Fruit fly (Drosophila melanogaster): ENCODE measurements around the gene CG33500.
A peak's percentile ranks its signal among the peaks of the same experiment; 100 is the strongest.

CG33500 gene

dm6 chr3L:11493090-11493807, 15.2 kb upstream of the CG33500 start:
- TF ChIP-seq fd96Ca (GFP tag; IDR thresholded peaks at IDR 0.05) (no peak), Pif1B (GFP tag; optimal IDR thresholded peaks at IDR 0.05) (peak; percentile 46), CG13204 (GFP tag; optimal IDR thresholded peaks at IDR 0.05) (peak; percentile 57), CG15710 (tag; optimal IDR thresholded peaks at IDR 0.05) (peak; percentile 22), Ets98B (GFP tag; IDR thresholded peaks at IDR 0.05) (peak; percentile 24; the same call in 1 of the 2 replicates), rn (GFP tag; IDR thresholded peaks at IDR 0.05) (no peak), CG8301 (tag; optimal IDR thresholded peaks at IDR 0.05) (peak; percentile 31), CG12605 (GFP tag; IDR thresholded peaks at IDR 0.05) (no peak; the same call in 1 of the 2 replicates), CG34367 (tag; optimal IDR thresholded peaks at IDR 0.05) (no peak), CG4496 (GFP tag; IDR thresholded peaks at IDR 0.05) (no peak), gl (tag; optimal IDR thresholded peaks at IDR 0.05) (peak; percentile 7), D1 (tag; optimal IDR thresholded peaks at IDR 0.05) (no peak), CG9948 (tag; optimal IDR thresholded peaks at IDR 0.05) (peak; percentile 26), CG8159 (tag; optimal IDR thresholded peaks at IDR 0.05) (peak; percentile 47), CG14655 (GFP tag; optimal IDR thresholded peaks at IDR 0.05) (peak; percentile 67), CG17806 (tag; optimal IDR thresholded peaks at IDR 0.05) (peak; percentile 40), EcR (GFP tag; optimal IDR thresholded peaks at IDR 0.05) (peak; percentile 90), CG32121 (GFP tag; IDR thresholded peaks at IDR 0.05) (no peak), CG10348 (GFP tag; IDR thresholded peaks at IDR 0.05) (no peak), Snoo (tag; optimal IDR thresholded peaks at IDR 0.05) (no peak), Pif1A (GFP tag; optimal IDR thresholded peaks at IDR 0.05) (peak; percentile 41)

dm6 chr3L:11509294-11509911, 966 bp downstream of the CG33500 start, which contains the start of the genes Sgs8 and Sgs7:
Sgs8 (minus strand) TSS chr3L:11509394.
Sgs7 (plus strand) TSS chr3L:11509861.
- no peak for TF ChIP-seq Ets98B (GFP tag; IDR thresholded peaks at IDR 0.05)
- no peak for TF ChIP-seq CG32121 (GFP tag; IDR thresholded peaks at IDR 0.05)
- no peak for TF ChIP-seq CG15710 (tag; optimal IDR thresholded peaks at IDR 0.05)
- TF ChIP-seq CG9948 (tag; optimal IDR thresholded peaks at IDR 0.05): no peak
- TF ChIP-seq EcR (GFP tag; optimal IDR thresholded peaks at IDR 0.05): no peak
- no peak for TF ChIP-seq D1 (tag; optimal IDR thresholded peaks at IDR 0.05)
- TF ChIP-seq CG8159 (tag; optimal IDR thresholded peaks at IDR 0.05): no peak
- TF ChIP-seq fd96Ca (GFP tag; IDR thresholded peaks at IDR 0.05): no peak
- TF ChIP-seq CG10348 (GFP tag; IDR thresholded peaks at IDR 0.05): no peak
- no peak for TF ChIP-seq CG17806 (tag; optimal IDR thresholded peaks at IDR 0.05)

dm6 chr3L:11510489-11510888, 2.1 kb downstream of the CG33500 start, which contains the start of gene CG33272:
CG33272 (minus strand) TSS chr3L:11510589.
- TF ChIP-seq CG17806 (tag; optimal IDR thresholded peaks at IDR 0.05) (no peak), Pif1A (GFP tag; optimal IDR thresholded peaks at IDR 0.05) (no peak), D1 (tag; optimal IDR thresholded peaks at IDR 0.05) (no peak), fd96Ca (GFP tag; IDR thresholded peaks at IDR 0.05) (no peak), CG14655 (GFP tag; optimal IDR thresholded peaks at IDR 0.05) (no peak), rn (GFP tag; IDR thresholded peaks at IDR 0.05) (no peak), CG15710 (tag; optimal IDR thresholded peaks at IDR 0.05) (no peak), Pif1B (GFP tag; optimal IDR thresholded peaks at IDR 0.05) (no peak), CG10348 (GFP tag; IDR thresholded peaks at IDR 0.05) (no peak), CG8301 (tag; optimal IDR thresholded peaks at IDR 0.05) (no peak), CG12605 (GFP tag; IDR thresholded peaks at IDR 0.05) (no peak), CG34367 (tag; optimal IDR thresholded peaks at IDR 0.05) (no peak), CG9948 (tag; optimal IDR thresholded peaks at IDR 0.05) (no peak), Snoo (tag; optimal IDR thresholded peaks at IDR 0.05) (no peak), CG13204 (GFP tag; optimal IDR thresholded peaks at IDR 0.05) (no peak), Ets98B (GFP tag; IDR thresholded peaks at IDR 0.05) (no peak), CG4496 (GFP tag; IDR thresholded peaks at IDR 0.05) (no peak)

- TF ChIP-seq CG9948 (tag; optimal IDR thresholded peaks at IDR 0.05): no peak
- TF ChIP-seq D1 (tag; optimal IDR thresholded peaks at IDR 0.05): peak; percentile 62
These were observed 2.8 kb downstream of the CG33500 start for dm6 chr3L:11511243-11511642.

dm6 chr3L:11511921-11512320, 3.5 kb downstream of the CG33500 start, which contains the start of gene Sgs3:
Sgs3 (plus strand) TSS chr3L:11512221.
- TF ChIP-seq CG9948 (tag; optimal IDR thresholded peaks at IDR 0.05): no peak
- no peak for TF ChIP-seq CG13204 (GFP tag; optimal IDR thresholded peaks at IDR 0.05)
- TF ChIP-seq CG15710 (tag; optimal IDR thresholded peaks at IDR 0.05): no peak

dm6 chr3L:11513405-11513804, 5.0 kb downstream of the CG33500 start, which contains the start of gene CG7512:
CG7512 (plus strand) TSS chr3L:11513705.
- TF ChIP-seq CG9948 (tag; optimal IDR thresholded peaks at IDR 0.05): no peak
- no peak for TF ChIP-seq fd96Ca (GFP tag; IDR thresholded peaks at IDR 0.05)
- TF ChIP-seq CG4496 (GFP tag; IDR thresholded peaks at IDR 0.05): no peak
- no peak for TF ChIP-seq Ets98B (GFP tag; IDR thresholded peaks at IDR 0.05)
